Fruit fly (Drosophila melanogaster): ENCODE measurements around the gene CG3961.
A peak's percentile ranks its signal among the peaks of the same experiment; 100 is the strongest.

CG3961 gene

dm6 chr3L:18904772-18905601 is 14.7 kb upstream of the CG3961 start, which contains the start of the genes CSN1b and Prp6 (continued):
- TF ChIP-seq CG1792 (GFP tag; optimal IDR thresholded peaks at IDR 0.05): no peak
- TF ChIP-seq CG30403 (GFP tag; optimal IDR thresholded peaks at IDR 0.05): peak; percentile 37
- no peak for TF ChIP-seq seq (GFP tag; IDR thresholded peaks at IDR 0.05)
- no peak for TF ChIP-seq TFAM (GFP tag; optimal IDR thresholded peaks at IDR 0.05)
- no peak for TF ChIP-seq CG8924 (tag; optimal IDR thresholded peaks at IDR 0.05)
- TF ChIP-seq sna (GFP tag; IDR thresholded peaks at IDR 0.05; ENCODE audit: partially characterized antibody): peak; percentile 28; the same call in 1 of the 2 replicates
- TF ChIP-seq Awh (GFP tag; IDR thresholded peaks at IDR 0.05): no peak
- no peak for TF ChIP-seq CG33557 (GFP tag; optimal IDR thresholded peaks at IDR 0.05)
- no peak for TF ChIP-seq bowl (GFP tag; IDR thresholded peaks at IDR 0.05)
- no peak for TF ChIP-seq Aef1 (GFP tag; IDR thresholded peaks at IDR 0.05)
- no peak for TF ChIP-seq Oaz (GFP tag; IDR thresholded peaks at IDR 0.05)
- TF ChIP-seq CG4282 (GFP tag; optimal IDR thresholded peaks at IDR 0.05): no peak
- TF ChIP-seq CG16813 (GFP tag; IDR thresholded peaks at IDR 0.05; ENCODE audit: partially characterized antibody): peak; percentile 60; the same call in 2 of the 3 replicates
- no peak for TF ChIP-seq CG11696 (GFP tag; IDR thresholded peaks at IDR 0.05)
- TF ChIP-seq wor (GFP tag; IDR thresholded peaks at IDR 0.05): no peak
- TF ChIP-seq CG8089 (GFP tag; optimal IDR thresholded peaks at IDR 0.05): no peak
- peak; percentile 67 for TF ChIP-seq zen2 (GFP tag; IDR thresholded peaks at IDR 0.05; ENCODE audit: partially characterized antibody)
- no peak for TF ChIP-seq nerfin-2 (GFP tag; IDR thresholded peaks at IDR 0.05; ENCODE audit: partially characterized antibody)
- no peak for TF ChIP-seq CG18599 (GFP tag; optimal IDR thresholded peaks at IDR 0.05)
- no peak for TF ChIP-seq tin (GFP tag; optimal IDR thresholded peaks at IDR 0.05)
- no peak for TF ChIP-seq gem (tag; optimal IDR thresholded peaks at IDR 0.05)
- TF ChIP-seq chn (GFP tag; optimal IDR thresholded peaks at IDR 0.05): no peak
- peak; percentile 65 for TF ChIP-seq Dref (GFP tag; IDR thresholded peaks at IDR 0.05)
- peak; percentile 29; the same call in 1 of the 2 replicates for TF ChIP-seq CG6272 (GFP tag; IDR thresholded peaks at IDR 0.05)
- no peak for TF ChIP-seq ind (GFP tag; optimal IDR thresholded peaks at IDR 0.05)
- TF ChIP-seq CG8290 (GFP tag; optimal IDR thresholded peaks at IDR 0.05): no peak
- TF ChIP-seq CG8290 (tag; optimal IDR thresholded peaks at IDR 0.05): no peak
- no peak for TF ChIP-seq sqz (GFP tag; optimal IDR thresholded peaks at IDR 0.05)
- no peak for TF ChIP-seq zfh2 (GFP tag; optimal IDR thresholded peaks at IDR 0.05)
- TF ChIP-seq tgo (GFP tag; IDR thresholded peaks at IDR 0.05): no peak
- TF ChIP-seq inv (GFP tag; IDR thresholded peaks at IDR 0.05; ENCODE audit: partially characterized antibody): peak; percentile 42; the same call in 1 of the 2 replicates
- TF ChIP-seq Dll (GFP tag; IDR thresholded peaks at IDR 0.05; ENCODE audit: partially characterized antibody): peak; percentile 73; the same call in 3 of the 4 replicates
- no peak for TF ChIP-seq Meics (GFP tag; optimal IDR thresholded peaks at IDR 0.05)
- peak; percentile 82 for TF ChIP-seq CG3995 (GFP tag; optimal IDR thresholded peaks at IDR 0.05)
- no peak for TF ChIP-seq CG11560 (tag; IDR thresholded peaks at IDR 0.05)
- peak; percentile 49 for TF ChIP-seq unc-4 (GFP tag; IDR thresholded peaks at IDR 0.05; ENCODE audit: partially characterized antibody)
- TF ChIP-seq pfk (GFP tag; optimal IDR thresholded peaks at IDR 0.05): no peak
- no peak for TF ChIP-seq Gsc (GFP tag; IDR thresholded peaks at IDR 0.05)
- TF ChIP-seq fu2 (GFP tag; optimal IDR thresholded peaks at IDR 0.05): no peak
- TF ChIP-seq bcd (GFP tag; optimal IDR thresholded peaks at IDR 0.05): no peak
- TF ChIP-seq Sox100B (GFP tag; optimal IDR thresholded peaks at IDR 0.05): no peak
- no peak for TF ChIP-seq CG4820 (GFP tag; optimal IDR thresholded peaks at IDR 0.05)
- TF ChIP-seq MBD-R2 (GFP tag; IDR thresholded peaks at IDR 0.05): peak; percentile 64
- TF ChIP-seq oc (tag; optimal IDR thresholded peaks at IDR 0.05): no peak
- TF ChIP-seq danr (GFP tag; IDR thresholded peaks at IDR 0.05): no peak
- TF ChIP-seq Gug (GFP tag; IDR thresholded peaks at IDR 0.05): no peak
- TF ChIP-seq ems (GFP tag; optimal IDR thresholded peaks at IDR 0.05): no peak
- TF ChIP-seq CG9932 (GFP tag; IDR thresholded peaks at IDR 0.05): peak; percentile 56
- no peak for TF ChIP-seq CG13624 (GFP tag; optimal IDR thresholded peaks at IDR 0.05)
- no peak for TF ChIP-seq CG18262 (tag; optimal IDR thresholded peaks at IDR 0.05)

Data from whole organism, embryonic.